Fruit fly (Drosophila melanogaster): Measurements from ENCODE around the gene CG1142.

dm6 chr3R:7490884-7491283 lies 17.3 kb upstream of the CG1142 start:
- TF ChIP-seq CG8159 (tag; optimal IDR thresholded peaks at IDR 0.05) (peak; percentile 70), Pif1A (GFP tag; optimal IDR thresholded peaks at IDR 0.05) (peak; percentile 70), Snoo (tag; optimal IDR thresholded peaks at IDR 0.05) (peak; percentile 64), CG14655 (GFP tag; optimal IDR thresholded peaks at IDR 0.05) (peak; percentile 85), EcR (GFP tag; optimal IDR thresholded peaks at IDR 0.05) (no peak), rn (GFP tag; IDR thresholded peaks at IDR 0.05) (peak; percentile 53), CG13204 (GFP tag; optimal IDR thresholded peaks at IDR 0.05) (no peak), CG15710 (tag; optimal IDR thresholded peaks at IDR 0.05) (peak; percentile 63), CG32121 (GFP tag; IDR thresholded peaks at IDR 0.05) (peak; percentile 82), CG34367 (tag; optimal IDR thresholded peaks at IDR 0.05) (peak; percentile 43), gl (tag; optimal IDR thresholded peaks at IDR 0.05) (no peak), Pif1B (GFP tag; optimal IDR thresholded peaks at IDR 0.05) (peak; percentile 56), fd96Ca (GFP tag; IDR thresholded peaks at IDR 0.05) (no peak), CG17806 (tag; optimal IDR thresholded peaks at IDR 0.05) (peak; percentile 61)

All from whole organism, pupa.